Fruit fly (Drosophila melanogaster): ENCODE data around the gene Dnaaf5.

Dnaaf5 gene

DNA sequence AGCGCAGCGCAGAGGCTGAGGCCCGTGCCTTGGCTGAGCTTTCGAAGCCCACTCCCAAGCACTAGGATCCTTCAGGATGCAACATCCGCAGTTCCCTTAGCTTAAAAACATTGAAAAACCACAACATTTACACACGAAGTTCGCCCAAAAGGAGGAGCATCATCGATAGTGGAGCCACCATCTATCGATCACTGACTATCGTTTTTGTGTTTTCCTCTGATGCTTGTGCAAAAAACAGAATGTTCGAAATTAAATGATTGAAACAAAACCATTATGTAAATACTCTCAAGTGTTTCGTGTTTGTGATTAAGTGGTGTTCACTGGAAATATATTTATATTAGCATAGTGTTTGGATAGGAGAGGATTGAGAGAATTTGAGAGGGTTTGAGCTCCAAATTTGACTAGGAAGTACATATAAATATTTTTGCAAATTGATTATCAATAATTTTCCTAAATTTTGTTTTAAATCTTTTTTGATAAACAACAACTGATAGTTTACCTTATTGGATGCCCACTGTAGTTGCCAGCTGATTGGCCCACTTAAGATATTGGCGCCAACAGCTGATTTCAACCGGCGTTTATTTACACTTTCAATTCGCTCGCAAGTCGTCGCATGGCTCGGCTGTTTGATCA lies 34.0 kb downstream of the Dnaaf5 start, which contains the start of gene spn-B (continued):
- TF ChIP-seq slou (GFP tag; optimal IDR thresholded peaks at IDR 0.05): no peak
- peak; percentile 80 for TF ChIP-seq CG31441 (GFP tag; IDR thresholded peaks at IDR 0.05)
- no peak for TF ChIP-seq mirr (GFP tag; optimal IDR thresholded peaks at IDR 0.05)
- peak; percentile 33; the same call in 1 of the 2 replicates for TF ChIP-seq Ada2b (GFP tag; IDR thresholded peaks at IDR 0.05)
- no peak for TF ChIP-seq dan (GFP tag; IDR thresholded peaks at IDR 0.05)
- TF ChIP-seq CG11695 (GFP tag; IDR thresholded peaks at IDR 0.05): peak; percentile 78
- TF ChIP-seq trh (GFP tag; optimal IDR thresholded peaks at IDR 0.05): no peak
- TF ChIP-seq sob (GFP tag; IDR thresholded peaks at IDR 0.05): peak; percentile 70
- TF ChIP-seq danr (GFP tag; IDR thresholded peaks at IDR 0.05): no peak
- TF ChIP-seq CG17385 (GFP tag; optimal IDR thresholded peaks at IDR 0.05): peak; percentile 73
- no peak for TF ChIP-seq wek (GFP tag; optimal IDR thresholded peaks at IDR 0.05)
- peak; percentile 74 for TF ChIP-seq CG15269 (tag; optimal IDR thresholded peaks at IDR 0.05)
- TF ChIP-seq grau (tag; optimal IDR thresholded peaks at IDR 0.05): peak; percentile 98
- TF ChIP-seq CG9797 (GFP tag; optimal IDR thresholded peaks at IDR 0.05): no peak
- TF ChIP-seq CG7556 (GFP tag; optimal IDR thresholded peaks at IDR 0.05): peak; percentile 82
- no peak for TF ChIP-seq ro (GFP tag; IDR thresholded peaks at IDR 0.05)
- TF ChIP-seq CG4424 (GFP tag; optimal IDR thresholded peaks at IDR 0.05): peak; percentile 77
- TF ChIP-seq CG9727 (GFP tag; optimal IDR thresholded peaks at IDR 0.05): peak; percentile 84
- peak; percentile 57 for TF ChIP-seq sug (tag; optimal IDR thresholded peaks at IDR 0.05)
- peak; percentile 87 for TF ChIP-seq gem (tag; optimal IDR thresholded peaks at IDR 0.05)
- peak; percentile 11 for TF ChIP-seq slp2 (GFP tag; optimal IDR thresholded peaks at IDR 0.05)
- peak; percentile 83 for TF ChIP-seq CG18262 (tag; optimal IDR thresholded peaks at IDR 0.05)
- no peak for TF ChIP-seq CG15073 (GFP tag; optimal IDR thresholded peaks at IDR 0.05)
- TF ChIP-seq Neu2 (GFP tag; optimal IDR thresholded peaks at IDR 0.05; ENCODE audit: borderline replicate concordance): no peak
- no peak for TF ChIP-seq oc (tag; optimal IDR thresholded peaks at IDR 0.05)
- no peak for TF ChIP-seq cg (GFP tag; optimal IDR thresholded peaks at IDR 0.05)
- TF ChIP-seq CG15696 (tag; optimal IDR thresholded peaks at IDR 0.05): peak; percentile 75
- TF ChIP-seq Six4 (GFP tag; optimal IDR thresholded peaks at IDR 0.05): peak; percentile 79
- peak; percentile 52 for TF ChIP-seq CG9817 (tag; optimal IDR thresholded peaks at IDR 0.05)
- peak; percentile 55 for TF ChIP-seq fu2 (GFP tag; optimal IDR thresholded peaks at IDR 0.05)
- TF ChIP-seq unc-4 (GFP tag; IDR thresholded peaks at IDR 0.05; ENCODE audit: partially characterized antibody): peak; percentile 48; the same call in 1 of the 2 replicates
- peak; percentile 66; the same call in 1 of the 2 replicates for TF ChIP-seq chm (GFP tag; IDR thresholded peaks at IDR 0.05)
- peak; percentile 18 for TF ChIP-seq Myb (GFP tag; optimal IDR thresholded peaks at IDR 0.05)
- no peak for TF ChIP-seq crol (GFP tag; IDR thresholded peaks at IDR 0.05)
- no peak for TF ChIP-seq usp (GFP tag; optimal IDR thresholded peaks at IDR 0.05)
- TF ChIP-seq Aef1 (GFP tag; IDR thresholded peaks at IDR 0.05): peak; percentile 55; the same call in 2 of the 3 replicates
- peak; percentile 80 for TF ChIP-seq Hmr (GFP tag; optimal IDR thresholded peaks at IDR 0.05)
- peak; percentile 80 for TF ChIP-seq CG17359 (tag; optimal IDR thresholded peaks at IDR 0.05)
- TF ChIP-seq CG10565 (GFP tag; optimal IDR thresholded peaks at IDR 0.05): no peak
- TF ChIP-seq slbo (GFP tag; IDR thresholded peaks at IDR 0.05): peak; percentile 70
- TF ChIP-seq chinmo (GFP tag; IDR thresholded peaks at IDR 0.05; ENCODE audit: partially characterized antibody): no peak
- TF ChIP-seq Scr (GFP tag; IDR thresholded peaks at IDR 0.05; ENCODE audit: partially characterized antibody): peak; percentile 52
- TF ChIP-seq ATbp (GFP tag; optimal IDR thresholded peaks at IDR 0.05): peak; percentile 67
- TF ChIP-seq nerfin-1 (tag; optimal IDR thresholded peaks at IDR 0.05): peak; percentile 72
- peak; percentile 62 for TF ChIP-seq Dip3 (GFP tag; optimal IDR thresholded peaks at IDR 0.05)
- peak; percentile 10 for TF ChIP-seq CG30020 (tag; optimal IDR thresholded peaks at IDR 0.05)
- peak; percentile 48 for TF ChIP-seq repo (GFP tag; optimal IDR thresholded peaks at IDR 0.05)
- peak; percentile 68 to 76 for TF ChIP-seq dpn (GFP tag; optimal IDR thresholded peaks at IDR 0.05)
- peak; percentile 42; the same call in 1 of the 2 replicates for TF ChIP-seq CG9215 (GFP tag; IDR thresholded peaks at IDR 0.05)
- TF ChIP-seq HLH54F (GFP tag; optimal IDR thresholded peaks at IDR 0.05): peak; percentile 47
